Fruit fly (Drosophila melanogaster) whole organism, embryonic: ENCODE data around the gene CG13924.

Experiments
- ATbp ChIP-seq: fragments of 200-800 bp; sonication (Bioruptor generic); optimal IDR thresholded peaks from 2 replicates; lab custom pipeline; 2017; ENCODE audit warnings: missing biosample characterization, mild to moderate bottlenecking, missing genetic modification characterization, missing genetic modification reagents
- Bteb2 ChIP-seq: fragments of 200-800 bp; sonication (Bioruptor generic); optimal IDR thresholded peaks from 2 replicates; lab custom pipeline; 2016; ENCODE audit warnings: missing biosample characterization, missing genetic modification characterization
- CG10147 ChIP-seq: fragments of 200-800 bp; sonication (Bioruptor generic); optimal IDR thresholded peaks from 2 replicates; lab custom pipeline; 2019; ENCODE audit warnings: missing biosample characterization, mild to moderate bottlenecking, missing genetic modification characterization, moderate library complexity
- CG11398 ChIP-seq: fragments of 200-800 bp; sonication (Bioruptor generic); optimal IDR thresholded peaks from 2 replicates; lab custom pipeline; 2016; ENCODE audit warnings: missing biosample characterization, missing genetic modification characterization
- CG13123 ChIP-seq: fragments of 200-800 bp; sonication (Bioruptor generic); optimal IDR thresholded peaks from 2 replicates; lab custom pipeline; 2016; ENCODE audit warnings: missing biosample characterization, missing genetic modification characterization
- CG13287 ChIP-seq: fragments of 200-800 bp; sonication (Bioruptor generic); IDR thresholded peaks from 2 replicates; pipeline ENCODE4 v1.3.6; 2022; ENCODE audit warnings: missing biosample characterization, missing genetic modification characterization; ENCODE audit not compliant: partially characterized antibody
- CG14667 ChIP-seq: fragments of 200-800 bp; sonication (Bioruptor generic); IDR thresholded peaks from 2 replicates; pipeline ENCODE4 v1.3.6; 2022; ENCODE audit warnings: missing biosample characterization, missing genetic modification characterization
- CG15011 ChIP-seq: fragments of 200-800 bp; sonication (Bioruptor generic); optimal IDR thresholded peaks from 3 replicates; lab custom pipeline; 2018; ENCODE audit warnings: missing biosample characterization, mild to moderate bottlenecking, missing genetic modification characterization
- CG1603 ChIP-seq: fragments of 200-800 bp; sonication (Bioruptor generic); optimal IDR thresholded peaks from 2 replicates; lab custom pipeline; 2019; ENCODE audit warnings: missing biosample characterization, mild to moderate bottlenecking, missing genetic modification characterization, moderate library complexity
- CG17359 ChIP-seq: fragments of 200-800 bp; sonication (Bioruptor generic); optimal IDR thresholded peaks from 3 replicates; lab custom pipeline; 2018; ENCODE audit warnings: missing biosample characterization, mild to moderate bottlenecking, missing genetic modification characterization, moderate library complexity
- CG34422 ChIP-seq: fragments of 200-800 bp; sonication (Bioruptor generic); IDR thresholded peaks from 3 replicates; pipeline ENCODE4 v1.3.6; 2022; ENCODE audit warnings: missing biosample characterization, missing genetic modification characterization
- CG3838 ChIP-seq: fragments of 200-800 bp; sonication (Bioruptor generic); optimal IDR thresholded peaks from 3 replicates; lab custom pipeline; 2016; ENCODE audit warnings: missing biosample characterization, missing genetic modification characterization
- CG3995 ChIP-seq: fragments of 200-800 bp; sonication (Bioruptor generic); optimal IDR thresholded peaks from 3 replicates; lab custom pipeline; 2016; ENCODE audit warnings: missing biosample characterization, missing genetic modification characterization
- CG4707 ChIP-seq: fragments of 200-800 bp; sonication (Bioruptor generic); optimal IDR thresholded peaks from 2 replicates; lab custom pipeline; 2018; ENCODE audit warnings: missing biosample characterization, mild to moderate bottlenecking, missing genetic modification characterization, moderate library complexity
- CG7357 ChIP-seq: fragments of 200-800 bp; sonication (Bioruptor generic); IDR thresholded peaks from 3 replicates; pipeline ENCODE4 v1.3.6; 2022; ENCODE audit warnings: missing biosample characterization, missing genetic modification characterization
- CG7928 ChIP-seq: fragments of 200-800 bp; sonication (Bioruptor generic); optimal IDR thresholded peaks from 2 replicates; lab custom pipeline; 2017; ENCODE audit warnings: missing biosample characterization, mild to moderate bottlenecking, missing genetic modification characterization
- CG8478 ChIP-seq: fragments of >200 bp; optimal IDR thresholded peaks from 2 replicates; lab custom pipeline; 2018
- CG8765 ChIP-seq: fragments of 200-800 bp; sonication (Bioruptor generic); IDR thresholded peaks from 2 replicates; pipeline ENCODE4 v1.3.6; 2022; ENCODE audit warnings: missing biosample characterization, missing genetic modification characterization
- CG9817 ChIP-seq: fragments of 200-800 bp; sonication (Bioruptor generic); optimal IDR thresholded peaks from 2 replicates; lab custom pipeline; 2018; ENCODE audit warnings: missing biosample characterization, mild to moderate bottlenecking, missing genetic modification characterization, moderate library complexity
- D19B ChIP-seq: fragments of 200-800 bp; sonication (Bioruptor generic); optimal IDR thresholded peaks from 2 replicates; lab custom pipeline; 2017; ENCODE audit warnings: missing biosample characterization, mild to moderate bottlenecking, missing genetic modification characterization
- Dp ChIP-seq: fragments of 200-800 bp; sonication (Bioruptor generic); optimal IDR thresholded peaks from 2 replicates; lab custom pipeline; 2018; ENCODE audit warnings: missing biosample characterization, mild to moderate bottlenecking, missing genetic modification characterization, moderate library complexity
- Fer3 ChIP-seq: fragments of 200-800 bp; sonication (Bioruptor generic); optimal IDR thresholded peaks from 2 replicates; lab custom pipeline; 2018; ENCODE audit warnings: missing biosample characterization, mild to moderate bottlenecking, missing genetic modification characterization, moderate library complexity
- Hmr ChIP-seq: fragments of 200-800 bp; sonication (Bioruptor generic); optimal IDR thresholded peaks from 3 replicates; lab custom pipeline; 2017; ENCODE audit warnings: mild to moderate bottlenecking, missing biosample characterization, missing genetic modification reagents, missing genetic modification characterization
- Hr78 ChIP-seq, 2 experiments: fragments of 200-800 bp in 1 of 2; fragments of >200 bp in 1 of 2; sonication (Bioruptor generic) in 1 of 2; optimal IDR thresholded peaks; 2 replicates each; lab custom pipeline; 2017 to 2019; ENCODE audit warnings: missing biosample characterization in 2 of 2, missing genetic modification characterization in 2 of 2, mild to moderate bottlenecking in 1 of 2, moderate library complexity in 1 of 2
- Nf-YB ChIP-seq: fragments of 200-800 bp; sonication (Bioruptor generic); optimal IDR thresholded peaks from 3 replicates; lab custom pipeline; 2019; ENCODE audit warnings: missing biosample characterization, mild to moderate bottlenecking, missing genetic modification characterization, moderate library complexity
- Scr ChIP-seq: fragments of 200-800 bp; sonication (Bioruptor generic); IDR thresholded peaks from 2 replicates; pipeline ENCODE4 v1.3.6; 2022; ENCODE audit warnings: missing biosample characterization, missing genetic modification characterization; ENCODE audit not compliant: partially characterized antibody
- TFAM ChIP-seq: fragments of 200-800 bp; sonication (Bioruptor generic); optimal IDR thresholded peaks from 2 replicates; lab custom pipeline; 2017; ENCODE audit warnings: missing biosample characterization, missing genetic modification characterization, inconsistent platforms
- YL-1 ChIP-seq: fragments of 200-800 bp; sonication (Bioruptor generic); optimal IDR thresholded peaks from 3 replicates; lab custom pipeline; 2017; ENCODE audit warnings: missing biosample characterization, mild to moderate bottlenecking, missing genetic modification characterization
- aop ChIP-seq: fragments of 200-800 bp; sonication (Bioruptor generic); IDR thresholded peaks from 2 replicates; pipeline ENCODE4 v1.3.6; 2022; ENCODE audit warnings: missing biosample characterization, missing genetic modification characterization
- ash1 ChIP-seq: fragments of 200-800 bp; sonication (Bioruptor generic); optimal IDR thresholded peaks from 2 replicates; lab custom pipeline; 2018; ENCODE audit warnings: missing biosample characterization, mild to moderate bottlenecking, missing genetic modification characterization
- cad ChIP-seq: fragments of >200 bp; optimal IDR thresholded peaks from 2 replicates; lab custom pipeline; 2017; ENCODE audit warnings: missing biosample characterization, missing genetic modification characterization
- caup ChIP-seq: fragments of 200-800 bp; sonication (Bioruptor generic); optimal IDR thresholded peaks from 3 replicates; lab custom pipeline; 2017; ENCODE audit warnings: missing biosample characterization, mild to moderate bottlenecking, missing genetic modification characterization, moderate library complexity; ENCODE audit not compliant: severe bottlenecking
- chinmo ChIP-seq: fragments of 200-800 bp; sonication (Bioruptor generic); IDR thresholded peaks from 4 replicates; pipeline ENCODE4 v1.3.6; 2022; ENCODE audit warnings: missing biosample characterization, missing genetic modification characterization; ENCODE audit not compliant: partially characterized antibody
- dysf ChIP-seq: fragments of 200-800 bp; sonication (Bioruptor generic); IDR thresholded peaks from 3 replicates; pipeline ENCODE4 v1.3.6; 2022; ENCODE audit warnings: missing biosample characterization, missing genetic modification characterization
- gem ChIP-seq: fragments of 200-800 bp; sonication (Bioruptor generic); optimal IDR thresholded peaks from 2 replicates; lab custom pipeline; 2019; ENCODE audit warnings: missing biosample characterization, mild to moderate bottlenecking, missing genetic modification characterization, moderate library complexity
- her ChIP-seq: fragments of 200-800 bp; sonication (Bioruptor generic); optimal IDR thresholded peaks from 2 replicates; lab custom pipeline; 2016; ENCODE audit warnings: missing biosample characterization, missing genetic modification characterization
- jumu ChIP-seq: fragments of 200-800 bp; sonication (Bioruptor generic); optimal IDR thresholded peaks from 3 replicates; lab custom pipeline; 2016; ENCODE audit warnings: missing biosample characterization, missing genetic modification characterization
- lmd ChIP-seq: fragments of 200-800 bp; sonication (Bioruptor generic); IDR thresholded peaks from 2 replicates; pipeline ENCODE4 v1.3.6; 2022; ENCODE audit warnings: missing biosample characterization, missing genetic modification characterization
- nom ChIP-seq: fragments of 200-800 bp; sonication (Bioruptor generic); optimal IDR thresholded peaks from 2 replicates; lab custom pipeline; 2017; ENCODE audit warnings: missing biosample characterization, missing genetic modification characterization, mild to moderate bottlenecking, moderate library complexity, missing genetic modification reagents
- pb ChIP-seq: fragments of 200-800 bp; sonication (Bioruptor generic); optimal IDR thresholded peaks from 3 replicates; lab custom pipeline; 2016; ENCODE audit warnings: missing biosample characterization, missing genetic modification characterization
- pzg ChIP-seq: fragments of 200-800 bp; sonication (Bioruptor generic); optimal IDR thresholded peaks from 3 replicates; lab custom pipeline; 2018; ENCODE audit warnings: missing biosample characterization, mild to moderate bottlenecking, missing genetic modification characterization, moderate library complexity
- row ChIP-seq: fragments of 200-800 bp; sonication (Bioruptor generic); IDR thresholded peaks from 3 replicates; pipeline ENCODE4 v1.3.6; 2022; ENCODE audit warnings: missing biosample characterization, missing genetic modification characterization
- schlank ChIP-seq: fragments of 200-800 bp; sonication (Bioruptor generic); optimal IDR thresholded peaks from 2 replicates; lab custom pipeline; 2018; ENCODE audit warnings: missing biosample characterization, mild to moderate bottlenecking, missing genetic modification characterization
- sens ChIP-seq: fragments of 200-800 bp; sonication (Bioruptor generic); peaks from one replicate; lab custom pipeline; 2016; ENCODE audit warnings: missing biosample characterization, missing genetic modification characterization
- sna ChIP-seq: fragments of 200-800 bp; sonication (Bioruptor generic); IDR thresholded peaks from 2 replicates; pipeline ENCODE4 v1.3.6; 2022; ENCODE audit warnings: missing biosample characterization, missing genetic modification characterization; ENCODE audit not compliant: partially characterized antibody
- ssp ChIP-seq: fragments of 200-800 bp; sonication (Bioruptor generic); IDR thresholded peaks from 2 replicates; pipeline ENCODE4 v1.3.6; 2022; ENCODE audit warnings: missing biosample characterization, missing genetic modification characterization
- stwl ChIP-seq: fragments of 200-800 bp; sonication (Bioruptor generic); optimal IDR thresholded peaks from 3 replicates; lab custom pipeline; 2018; ENCODE audit warnings: missing biosample characterization, mild to moderate bottlenecking, missing genetic modification characterization, moderate library complexity
- unpg ChIP-seq: fragments of 200-800 bp; sonication (Bioruptor generic); optimal IDR thresholded peaks from 3 replicates; lab custom pipeline; 2018; ENCODE audit warnings: missing biosample characterization, mild to moderate bottlenecking, missing genetic modification characterization, moderate library complexity
- wdn ChIP-seq: fragments of 200-800 bp; sonication (Bioruptor generic); IDR thresholded peaks from 2 replicates; pipeline ENCODE4 v1.3.6; 2022; ENCODE audit warnings: missing biosample characterization, missing genetic modification characterization
- wor ChIP-seq: fragments of 200-800 bp; sonication (Bioruptor generic); IDR thresholded peaks from 2 replicates; pipeline ENCODE4 v1.3.6; 2022; ENCODE audit warnings: missing biosample characterization, missing genetic modification characterization

Gene CG13924

DNA sequence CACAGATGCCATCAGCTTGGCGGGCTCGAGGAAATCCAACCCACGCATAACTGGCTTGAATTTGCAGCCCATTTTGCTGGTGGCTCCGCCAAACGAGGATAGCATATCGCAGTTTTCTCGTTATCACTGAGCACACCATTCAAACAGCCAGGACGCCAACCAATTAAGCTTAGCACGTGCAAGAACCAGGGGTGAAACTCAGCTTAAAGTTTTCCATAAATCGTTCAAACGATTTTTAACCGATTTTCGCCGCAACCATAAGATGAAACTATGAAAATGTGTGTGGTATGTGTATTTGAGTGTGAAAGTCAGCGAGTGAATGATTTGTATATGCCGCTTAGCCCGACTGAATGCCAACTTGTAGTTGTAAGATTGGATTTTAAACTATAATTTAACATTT is 21.1 kb downstream of the CG13924 start (continued):
- no peak for TF ChIP-seq schlank
- no peak for TF ChIP-seq sna
- 0 out of 4 replicates have a peak, but pooled peaks have one; percentile 46 for TF ChIP-seq chinmo (GFP tag; lab: Robert Waterston, UW)
- TF ChIP-seq CG7928 (GFP tag; lab: Kevin White, UChicago), result no peak
- no peak for TF ChIP-seq caup (GFP tag; lab: Kevin White, UChicago)
- no peak for TF ChIP-seq CG8765 (GFP tag; lab: Robert Waterston, UW)
- no peak for TF ChIP-seq CG4707
- no peak for TF ChIP-seq lmd (GFP tag; lab: Robert Waterston, UW)
- peak; percentile 37 for TF ChIP-seq pzg (GFP tag; lab: Kevin White, UChicago)
- TF ChIP-seq CG11398 (GFP tag; lab: Kevin White, UChicago), result no peak
- TF ChIP-seq aop (GFP tag; lab: Robert Waterston, UW), result no peak

DNA sequence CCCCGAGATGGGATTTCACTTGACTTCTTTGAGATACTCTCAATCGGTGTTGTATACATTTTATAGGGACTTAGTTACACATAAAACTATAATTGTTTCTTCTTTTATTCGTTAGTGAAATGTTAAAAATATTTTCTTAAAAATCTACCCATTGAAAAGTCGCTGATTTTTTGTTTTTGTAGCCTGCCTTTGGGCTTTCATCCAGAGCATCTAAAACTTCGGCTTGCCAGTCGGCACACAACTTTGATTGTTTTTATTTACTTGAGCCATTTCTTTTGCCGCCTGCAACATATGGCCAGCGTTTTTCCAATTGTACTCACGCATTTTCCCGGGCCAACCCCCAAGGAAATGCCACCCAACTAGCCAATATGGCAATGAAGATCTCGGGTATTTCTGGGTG is 22.1 kb downstream of the CG13924 start:
- TF ChIP-seq ash1 (GFP tag; lab: Kevin White, UChicago) (no peak), dysf (GFP tag; lab: Robert Waterston, UW) (peak; percentile 53; the same call in 2 of the 3 replicates), wdn (GFP tag; lab: Robert Waterston, UW) (0 out of 2 replicates have a peak, but pooled peaks have one; percentile 7), CG7357 (GFP tag; lab: Robert Waterston, UW) (0 out of 3 replicates have a peak, but pooled peaks have one; percentile 17), CG15011 (GFP tag; lab: Kevin White, UChicago) (no peak), pzg (GFP tag; lab: Kevin White, UChicago) (no peak), jumu (GFP tag; lab: Kevin White, UChicago) (no peak), cad (peak; percentile 16), CG17359 (peak; percentile 55), Fer3 (peak; percentile 15), unpg (GFP tag; lab: Kevin White, UChicago) (no peak), ATbp (no peak), ssp (no peak), CG13123 (GFP tag; lab: Kevin White, UChicago) (no peak), sens (GFP tag; lab: Kevin White, UChicago) (peak; percentile 38), Hmr (GFP tag; lab: Kevin White, UChicago) (peak; percentile 22), CG10147 (no peak), CG14667 (GFP tag; lab: Robert Waterston, UW) (no peak), CG13287 (GFP tag; lab: Robert Waterston, UW) (no peak), Dp (GFP tag; lab: Kevin White, UChicago) (no peak), gem (tag; lab: Kevin White, UChicago) (peak; percentile 43), Scr (GFP tag; lab: Robert Waterston, UW) (no peak), pb (GFP tag; lab: Kevin White, UChicago) (no peak), wor (no peak), Nf-YB (peak; percentile 3), D19B (no peak), TFAM (GFP tag; lab: Kevin White, UChicago) (no peak), CG3995 (GFP tag; lab: Kevin White, UChicago) (no peak), CG34422 (GFP tag; lab: Robert Waterston, UW) (no peak), Hr78 (GFP tag; optimal IDR thresholded peaks at IDR 0.05; lab: Kevin White, UChicago) (no peak), stwl (tag; lab: Kevin White, UChicago) (no peak), her (GFP tag; lab: Kevin White, UChicago) (no peak), CG3838 (GFP tag; lab: Kevin White, UChicago) (no peak), row (peak; percentile 47; the same call in 2 of the 3 replicates), CG9817 (tag; lab: Kevin White, UChicago) (no peak), CG1603 (no peak), CG8478 (no peak), Bteb2 (GFP tag; lab: Kevin White, UChicago) (no peak), YL-1 (no peak), nom (GFP tag; lab: Kevin White, UChicago) (peak; percentile 16)
